Worm (Caenorhabditis elegans) whole organism, young adult: ENCODE data around the gene W09B6.4.

Experiments
- K11D2.4 ChIP-seq: fragments of 200-800 bp; sonication (Bioruptor generic); IDR thresholded peaks from 2 replicates; pipeline ENCODE4 v1.3.6; 2022; ENCODE audit warnings: missing genetic modification reagents, missing genetic modification characterization, missing compliant biosample characterization
- T07F8.4 ChIP-seq: sonication (generic microtip); optimal IDR thresholded peaks from 2 replicates; lab custom pipeline; 2016; ENCODE audit warnings: mild to moderate bottlenecking, missing genetic modification characterization, moderate library complexity, missing compliant biosample characterization
- T26A5.8 ChIP-seq: sonication (generic microtip); optimal IDR thresholded peaks from 2 replicates; lab custom pipeline; 2016; ENCODE audit warnings: missing genetic modification characterization, missing compliant biosample characterization
- aptf-2 ChIP-seq: fragments of 200-800 bp; sonication (Bioruptor generic); conservative IDR thresholded peaks from 2 replicates; pipeline ENCODE4 v1.3.6; 2022; ENCODE audit warnings: missing genetic modification reagents, missing genetic modification characterization, missing compliant biosample characterization
- bed-1 ChIP-seq: fragments of 200-800 bp; sonication (Bioruptor generic); IDR thresholded peaks from 2 replicates; pipeline ENCODE4 v1.3.6; 2022; ENCODE audit warnings: missing genetic modification reagents, missing genetic modification characterization, missing compliant biosample characterization
- cebp-2 ChIP-seq: fragments of 200-800 bp; sonication (Bioruptor generic); IDR thresholded peaks from 2 replicates; pipeline ENCODE4 v1.3.6; 2022; ENCODE audit warnings: missing genetic modification characterization, missing compliant biosample characterization
- ceh-27 ChIP-seq: fragments of 200-800 bp; sonication (Bioruptor generic); optimal IDR thresholded peaks from 2 replicates; lab custom pipeline; 2018; ENCODE audit warnings: mild to moderate bottlenecking, missing genetic modification characterization, moderate library complexity, missing compliant biosample characterization
- ekl-4 ChIP-seq: fragments of 200-800 bp; sonication (Bioruptor generic); IDR thresholded peaks from 2 replicates; pipeline ENCODE4 v1.3.6; 2022; ENCODE audit warnings: missing genetic modification reagents, missing genetic modification characterization, missing compliant biosample characterization
- fkh-3 ChIP-seq: sonication (generic microtip); optimal IDR thresholded peaks from 2 replicates; lab custom pipeline; 2016; ENCODE audit warnings: mild to moderate bottlenecking, missing genetic modification characterization, missing compliant biosample characterization
- lin-40 ChIP-seq: sonication (generic microtip); optimal IDR thresholded peaks from 2 replicates; lab custom pipeline; 2016; ENCODE audit warnings: missing genetic modification characterization, mild to moderate bottlenecking, missing compliant biosample characterization, missing genotype, missing genetic modification reagents
- lsl-1 ChIP-seq: fragments of 200-800 bp; sonication (Bioruptor generic); optimal IDR thresholded peaks from 2 replicates; lab custom pipeline; 2018; ENCODE audit warnings: mild to moderate bottlenecking, missing genetic modification characterization, moderate library complexity, missing compliant biosample characterization
- unc-62 ChIP-seq: fragments of 150-350 bp; optimal IDR thresholded peaks from 2 replicates; lab custom pipeline; 2014; ENCODE audit warnings: missing biosample characterization, missing genetic modification reagents, missing genetic modification characterization

DNA sequence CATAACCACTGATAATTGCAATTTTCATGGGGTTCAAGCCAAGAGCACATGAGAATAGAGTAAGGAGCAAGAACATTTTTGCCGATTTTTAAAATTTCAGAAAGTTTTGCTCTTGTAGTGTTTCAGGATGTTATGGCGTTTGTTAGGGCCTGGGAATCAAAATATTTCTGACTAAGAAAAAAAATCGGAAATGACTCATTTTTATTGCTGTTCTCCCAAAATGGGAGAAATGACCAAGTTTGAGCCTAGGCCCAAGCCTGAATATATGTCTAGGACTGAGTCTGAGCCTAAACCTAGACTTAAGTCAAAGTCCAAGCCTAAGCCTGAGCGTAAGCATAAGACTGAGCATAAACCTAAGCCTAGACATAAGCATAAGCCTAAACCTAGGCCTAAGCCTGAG is 36.2 kb downstream of the W09B6.4 start, which contains the start of gene T13B5.9:
- TF ChIP-seq unc-62 (GFP tag; lab: Kevin White, UChicago) (no peak), T07F8.4 (tag; lab: Kevin White, UChicago) (no peak), cebp-2 (GFP tag; lab: Robert Waterston, UW) (no peak), fkh-3 (no peak), ceh-27 (no peak), lin-40 (no peak), T26A5.8 (no peak), lsl-1 (GFP tag; lab: Kevin White, UChicago) (no peak), K11D2.4 (no peak), bed-1 (GFP tag; lab: Robert Waterston, UW) (no peak), aptf-2 (GFP tag; lab: Robert Waterston, UW) (no peak), ekl-4 (no peak)
